Worm (Caenorhabditis elegans): ENCODE data around the gene R05G6.3.

ce11 chrIV:7501337-7501736 lies 15.0 kb upstream of the R05G6.3 start, which contains the start of gene F55G1.15:
- TF ChIP-seq madf-6 (GFP tag; IDR thresholded peaks at IDR 0.05) (no peak), snpc-4 (GFP tag; optimal IDR thresholded peaks at IDR 0.05) (no peak), snpc-4 (tag; optimal IDR thresholded peaks at IDR 0.05) (no peak), unc-130 (GFP tag; optimal IDR thresholded peaks at IDR 0.05) (no peak), ztf-26 (tag; optimal IDR thresholded peaks at IDR 0.05) (no peak), F49E8.2 (tag; optimal IDR thresholded peaks at IDR 0.05; ENCODE audit: insufficient read depth) (no peak), gei-17 (GFP tag; optimal IDR thresholded peaks at IDR 0.05) (no peak), mes-4 (tag; optimal IDR thresholded peaks at IDR 0.05) (no peak), nfya-1 (tag; optimal IDR thresholded peaks at IDR 0.05; ENCODE audit: borderline replicate concordance, insufficient read depth) (no peak), mel-28 (tag; optimal IDR thresholded peaks at IDR 0.05; ENCODE audit: borderline replicate concordance) (no peak), unc-62 (GFP tag; optimal IDR thresholded peaks at IDR 0.05) (no peak), ets-4 (GFP tag; optimal IDR thresholded peaks at IDR 0.05) (no peak), hsf-1 (GFP tag; IDR thresholded peaks at IDR 0.05) (no peak)
